Worm (Caenorhabditis elegans) whole organism, L1 larva: ENCODE measurements around the gene F48G7.5.

Experiments used
- aha-1 ChIP-seq: fragments of 150-350 bp; optimal IDR thresholded peaks from 2 replicates; lab custom pipeline; 2014; ENCODE audit warnings: missing biosample characterization, missing genetic modification characterization
- aly-2 ChIP-seq: fragments of 150-350 bp; optimal IDR thresholded peaks from 2 replicates; lab custom pipeline; 2014; ENCODE audit warnings: missing biosample characterization, missing genetic modification characterization
- fkh-8 ChIP-seq: sonication (generic microtip); optimal IDR thresholded peaks from 2 replicates; lab custom pipeline; 2016; ENCODE audit warnings: mild to moderate bottlenecking, missing genetic modification characterization, missing compliant biosample characterization
- lin-15B ChIP-seq: fragments of 150-350 bp; sonication (generic microtip); optimal IDR thresholded peaks from 3 replicates; lab custom pipeline; 2014; ENCODE audit warnings: missing biosample characterization, missing genetic modification characterization
- unc-62 ChIP-seq: fragments of 150-350 bp; optimal IDR thresholded peaks from 2 replicates; lab custom pipeline; 2014; ENCODE audit warnings: missing biosample characterization, missing genetic modification reagents, missing genetic modification characterization
- zag-1 ChIP-seq: fragments of 150-350 bp; optimal IDR thresholded peaks from 2 replicates; lab custom pipeline; 2014; ENCODE audit warnings: missing biosample characterization, missing genetic modification characterization

- TF ChIP-seq lin-15B (tag; lab: Kevin White, UChicago) (no peak), aly-2 (tag; lab: Kevin White, UChicago) (no peak), unc-62 (GFP tag; lab: Kevin White, UChicago) (no peak), zag-1 (no peak), aha-1 (no peak), fkh-8 (no peak)
These were observed 41.1 kb downstream of the F48G7.5 start, which contains the start of gene nstp-7 for ce11 chrV:581616-582015.
